Worm (Caenorhabditis elegans): ENCODE measurements around the gene srd-38.

Gene srd-38

ce11 chrX:13337000-13337399 lies 45.4 kb downstream of the srd-38 start:
- no peak for TF ChIP-seq F13C5.2 (tag; optimal IDR thresholded peaks at IDR 0.05)
- TF ChIP-seq ama-1 (optimal IDR thresholded peaks at IDR 0.05) = no peak
- TF ChIP-seq tbx-37 (GFP tag; conservative IDR thresholded peaks at IDR 0.05) = no peak
- TF ChIP-seq ceh-13 (GFP tag; optimal IDR thresholded peaks at IDR 0.05) = no peak
- no peak for TF ChIP-seq aly-1 (tag; optimal IDR thresholded peaks at IDR 0.05)
- TF ChIP-seq hnd-1 (tag; optimal IDR thresholded peaks at IDR 0.05) = no peak
- no peak for TF ChIP-seq pes-1 (GFP tag; IDR thresholded peaks at IDR 0.05)
- no peak for TF ChIP-seq tbx-11 (GFP tag; IDR thresholded peaks at IDR 0.05)
- no peak for TF ChIP-seq hmbx-1 (tag; optimal IDR thresholded peaks at IDR 0.05)
- TF ChIP-seq sea-1 (GFP tag; conservative IDR thresholded peaks at IDR 0.05) = no peak

- TF ChIP-seq ceh-13 (GFP tag; optimal IDR thresholded peaks at IDR 0.05) = no peak
- TF ChIP-seq ceh-36 (tag; optimal IDR thresholded peaks at IDR 0.05) = no peak
Measured at ce11 chrX:13337728-13338127, 46.1 kb downstream of the srd-38 start, which contains the start of gene ptr-24. TSS of gene ptr-24 (plus strand) at chrX:13338028.

- no peak for TF ChIP-seq F13C5.2 (tag; optimal IDR thresholded peaks at IDR 0.05)
- no peak for TF ChIP-seq pes-1 (GFP tag; IDR thresholded peaks at IDR 0.05)
Measured at ce11 chrX:13339029-13339626, 47.5 kb downstream of the srd-38 start.

- TF ChIP-seq hmbx-1 (tag; optimal IDR thresholded peaks at IDR 0.05) = no peak
- no peak for TF ChIP-seq flt-1 (GFP tag; IDR thresholded peaks at IDR 0.05)
- TF ChIP-seq tbx-37 (GFP tag; conservative IDR thresholded peaks at IDR 0.05) = no peak
- TF ChIP-seq tra-4 (tag; optimal IDR thresholded peaks at IDR 0.05) = no peak
- no peak for TF ChIP-seq ets-7 (tag; optimal IDR thresholded peaks at IDR 0.05)
- TF ChIP-seq ceh-13 (GFP tag; optimal IDR thresholded peaks at IDR 0.05) = no peak
- TF ChIP-seq ceh-36 (tag; optimal IDR thresholded peaks at IDR 0.05) = no peak
- no peak for TF ChIP-seq B0310.2 (tag; optimal IDR thresholded peaks at IDR 0.05)
- no peak for TF ChIP-seq hnd-1 (tag; optimal IDR thresholded peaks at IDR 0.05)
- TF ChIP-seq ama-1 (optimal IDR thresholded peaks at IDR 0.05) = no peak
- TF ChIP-seq sea-1 (GFP tag; conservative IDR thresholded peaks at IDR 0.05) = no peak
- TF ChIP-seq tbx-11 (GFP tag; IDR thresholded peaks at IDR 0.05) = no peak
Measured at ce11 chrX:13340970-13341369, 49.4 kb downstream of the srd-38 start.

- no peak for TF ChIP-seq F13C5.2 (tag; optimal IDR thresholded peaks at IDR 0.05)
- TF ChIP-seq ceh-36 (tag; optimal IDR thresholded peaks at IDR 0.05) = no peak
- TF ChIP-seq tbx-37 (GFP tag; conservative IDR thresholded peaks at IDR 0.05) = no peak
- TF ChIP-seq hnd-1 (tag; optimal IDR thresholded peaks at IDR 0.05) = no peak
- TF ChIP-seq scrt-1 (GFP tag; IDR thresholded peaks at IDR 0.05) = no peak
- no peak for TF ChIP-seq tbx-11 (GFP tag; IDR thresholded peaks at IDR 0.05)
- no peak for TF ChIP-seq hmg-4 (GFP tag; optimal IDR thresholded peaks at IDR 0.05)
- TF ChIP-seq aly-1 (tag; optimal IDR thresholded peaks at IDR 0.05) = no peak
- no peak for TF ChIP-seq ama-1 (optimal IDR thresholded peaks at IDR 0.05)
- no peak for TF ChIP-seq ets-7 (tag; optimal IDR thresholded peaks at IDR 0.05)
- no peak for TF ChIP-seq B0310.2 (tag; optimal IDR thresholded peaks at IDR 0.05)
- TF ChIP-seq pes-1 (GFP tag; IDR thresholded peaks at IDR 0.05) = no peak
- no peak for TF ChIP-seq hmbx-1 (tag; optimal IDR thresholded peaks at IDR 0.05)
- no peak for TF ChIP-seq flt-1 (GFP tag; IDR thresholded peaks at IDR 0.05)
- no peak for TF ChIP-seq sea-1 (GFP tag; conservative IDR thresholded peaks at IDR 0.05)
- no peak for TF ChIP-seq ceh-13 (GFP tag; optimal IDR thresholded peaks at IDR 0.05)
- TF ChIP-seq tra-4 (tag; optimal IDR thresholded peaks at IDR 0.05) = no peak
Measured at ce11 chrX:13341853-13342252, 50.2 kb downstream of the srd-38 start.

Data from whole organism, early embryonic.